Fruit fly (Drosophila melanogaster): ENCODE data around the gene CG2747.

dm6 chr3R:8013121-8014009, 17.2 kb downstream of the CG2747 start, which contains the start of the genes CG10435 and Pbp95:
- TF ChIP-seq CG8478 (optimal IDR thresholded peaks at IDR 0.05) (no peak), CTCF (optimal IDR thresholded peaks at IDR 0.05) (no peak)
